Worm (Caenorhabditis elegans) whole organism, L4 larva: ENCODE results near the gene odd-1.

Source experiments
- ceh-82 ChIP-seq: sonication (generic microtip); optimal IDR thresholded peaks from 2 replicates; lab custom pipeline; 2017; ENCODE audit warnings: missing biosample characterization, missing genetic modification characterization
- pha-4 ChIP-seq, 2 experiments: fragments of 150-350 bp in 1 of 2; fragments of 200-800 bp in 1 of 2; sonication (Bioruptor generic) in 1 of 2; IDR thresholded peaks in 1 of 2; optimal IDR thresholded peaks in 1 of 2; 2 replicates each; pipeline versions ENCODE4 v1.3.6 to Lab custom; 2014 to 2022; ENCODE audit warnings: missing genetic modification characterization in 2 of 2, missing genetic modification reagents in 2 of 2, missing biosample characterization in 1 of 2, missing compliant biosample characterization in 1 of 2
- saeg-2 ChIP-seq: fragments of 200-800 bp; sonication (Bioruptor generic); IDR thresholded peaks from 2 replicates; pipeline ENCODE4 v1.3.6; 2022; ENCODE audit warnings: missing genetic modification reagents, missing genetic modification characterization, missing compliant biosample characterization
- ztf-11 ChIP-seq: fragments of 150-350 bp; optimal IDR thresholded peaks from 2 replicates; lab custom pipeline; 2014; ENCODE audit warnings: missing biosample characterization, missing genetic modification characterization

DNA sequence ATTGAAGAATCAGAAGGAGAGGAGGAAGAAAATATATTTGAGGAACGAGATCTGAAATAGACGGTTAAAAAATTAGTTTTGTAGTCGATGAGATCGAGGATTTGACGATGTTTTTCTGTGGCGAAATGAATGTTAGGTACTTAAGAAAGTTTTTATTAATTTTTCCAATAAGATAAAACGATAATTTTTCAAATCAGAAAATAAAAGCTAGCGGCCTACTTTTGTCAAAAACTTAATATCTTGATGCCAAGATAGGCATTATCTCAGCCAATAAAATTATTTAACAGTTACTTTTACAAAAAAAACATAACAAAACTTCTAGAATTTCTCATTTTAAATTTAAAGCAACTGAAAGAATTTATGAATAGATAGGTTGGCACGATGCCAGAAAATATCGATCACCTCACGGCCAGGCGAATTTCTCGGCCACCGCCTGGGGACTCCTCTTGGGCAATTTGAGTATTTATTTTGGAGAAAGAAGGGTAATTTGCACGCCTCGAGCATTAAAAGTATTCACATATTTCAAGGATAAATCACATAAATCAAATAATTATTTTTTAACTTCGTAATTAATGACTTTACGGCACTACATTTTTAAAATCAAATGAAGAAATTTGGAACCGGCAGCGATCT, 20.3 kb upstream of the odd-1 start, which contains the start of gene fubl-2:
- TF ChIP-seq saeg-2 (GFP tag; lab: Robert Waterston, UW) (no peak), ztf-11 (tag; lab: Kevin White, UChicago) (no peak), pha-4 (GFP tag; IDR thresholded peaks at IDR 0.05; lab: Robert Waterston, UW) (no peak), pha-4 (tag; optimal IDR thresholded peaks at IDR 0.05; lab: Kevin White, UChicago) (no peak), ceh-82 (no peak)
